Worm (Caenorhabditis elegans): ENCODE measurements around the gene pkc-3.

Gene pkc-3

ce11 chrII:5426470-5426869 is 46.6 kb downstream of the pkc-3 start:
- TF ChIP-seq lsy-12 (tag; optimal IDR thresholded peaks at IDR 0.05) (no peak), elt-2 (tag; optimal IDR thresholded peaks at IDR 0.05) (peak; percentile 61)

- TF ChIP-seq nhr-25 (tag; optimal IDR thresholded peaks at IDR 0.05) = peak; percentile 7
- no peak for TF ChIP-seq ZK546.5 (tag; optimal IDR thresholded peaks at IDR 0.05)
- TF ChIP-seq elt-2 (tag; optimal IDR thresholded peaks at IDR 0.05) = peak; percentile 49
- no peak for TF ChIP-seq nhr-77 (tag; optimal IDR thresholded peaks at IDR 0.05)
- TF ChIP-seq lin-39 (tag; optimal IDR thresholded peaks at IDR 0.05) = no peak
- TF ChIP-seq pqm-1 (tag; optimal IDR thresholded peaks at IDR 0.05) = no peak
- TF ChIP-seq snpc-4 (tag; optimal IDR thresholded peaks at IDR 0.05) = peak; percentile 41
- TF ChIP-seq ama-1 (optimal IDR thresholded peaks at IDR 0.05) = no peak
- no peak for TF ChIP-seq tbx-2 (tag; optimal IDR thresholded peaks at IDR 0.05)
- TF ChIP-seq unc-39 (tag; optimal IDR thresholded peaks at IDR 0.05) = no peak
- TF ChIP-seq nhr-43 (tag; optimal IDR thresholded peaks at IDR 0.05; ENCODE audit: poor library complexity, severe bottlenecking) = no peak
- no peak for TF ChIP-seq ztf-4 (tag; optimal IDR thresholded peaks at IDR 0.05)
- no peak for TF ChIP-seq daf-12 (tag; optimal IDR thresholded peaks at IDR 0.05)
- no peak for TF ChIP-seq nhr-67 (tag; optimal IDR thresholded peaks at IDR 0.05)
- no peak for TF ChIP-seq elt-1 (tag; optimal IDR thresholded peaks at IDR 0.05)
- no peak for TF ChIP-seq nhr-76 (tag; optimal IDR thresholded peaks at IDR 0.05)
- TF ChIP-seq ztf-11 (tag; optimal IDR thresholded peaks at IDR 0.05) = no peak
- no peak for TF ChIP-seq eor-1 (tag; optimal IDR thresholded peaks at IDR 0.05)
- no peak for TF ChIP-seq unc-62 (GFP tag; optimal IDR thresholded peaks at IDR 0.05)
- no peak for TF ChIP-seq nhr-12 (tag; optimal IDR thresholded peaks at IDR 0.05)
- no peak for TF ChIP-seq pha-4 (tag; optimal IDR thresholded peaks at IDR 0.05)
- TF ChIP-seq zag-1 (tag; optimal IDR thresholded peaks at IDR 0.05) = no peak
- TF ChIP-seq nfya-1 (tag; optimal IDR thresholded peaks at IDR 0.05; ENCODE audit: insufficient read depth) = peak; percentile 31
- TF ChIP-seq nhr-23 (tag; optimal IDR thresholded peaks at IDR 0.05) = no peak
- no peak for TF ChIP-seq lsy-12 (tag; optimal IDR thresholded peaks at IDR 0.05)
- no peak for TF ChIP-seq skn-1 (tag; optimal IDR thresholded peaks at IDR 0.05)
- TF ChIP-seq fkh-10 (GFP tag; optimal IDR thresholded peaks at IDR 0.05) = no peak
- TF ChIP-seq ceh-28 (tag; optimal IDR thresholded peaks at IDR 0.05) = no peak
- TF ChIP-seq elt-3 (tag; optimal IDR thresholded peaks at IDR 0.05) = no peak
- no peak for TF ChIP-seq mdl-1 (tag; optimal IDR thresholded peaks at IDR 0.05)
- TF ChIP-seq aly-2 (tag; optimal IDR thresholded peaks at IDR 0.05) = no peak
- TF ChIP-seq hmg-11 (tag; optimal IDR thresholded peaks at IDR 0.05) = peak; percentile 22
- TF ChIP-seq ceh-16 (tag; optimal IDR thresholded peaks at IDR 0.05) = no peak
- TF ChIP-seq nhr-237 (tag; optimal IDR thresholded peaks at IDR 0.05) = no peak
- TF ChIP-seq nhr-11 (tag; optimal IDR thresholded peaks at IDR 0.05) = no peak
- TF ChIP-seq nhr-28 (tag; optimal IDR thresholded peaks at IDR 0.05) = no peak
- TF ChIP-seq ceh-82 (tag; optimal IDR thresholded peaks at IDR 0.05) = no peak
- peak; percentile 28 for TF ChIP-seq lin-15B (tag; optimal IDR thresholded peaks at IDR 0.05)
- TF ChIP-seq ceh-9 (tag; optimal IDR thresholded peaks at IDR 0.05) = no peak
- TF ChIP-seq egl-27 (tag; optimal IDR thresholded peaks at IDR 0.05) = no peak
Observed at ce11 chrII:5429522-5430257, 49.9 kb downstream of the pkc-3 start, which contains the start of the genes F07F6.4 and F07F6.2. Gene F07F6.4 (minus strand): TSS chrII:5429572. Gene F07F6.2 (plus strand): TSS chrII:5430207.

ce11 chrII:5433069-5433468 is 53.2 kb downstream of the pkc-3 start, which contains the start of gene srx-114:
Gene srx-114 (minus strand): TSS chrII:5433169.
- TF ChIP-seq nhr-237 (tag; optimal IDR thresholded peaks at IDR 0.05) (no peak), daf-12 (tag; optimal IDR thresholded peaks at IDR 0.05) (no peak), nhr-77 (tag; optimal IDR thresholded peaks at IDR 0.05) (no peak), skn-1 (tag; optimal IDR thresholded peaks at IDR 0.05) (no peak), mml-1 (tag; optimal IDR thresholded peaks at IDR 0.05) (no peak), hmg-11 (tag; optimal IDR thresholded peaks at IDR 0.05) (no peak), ztf-4 (tag; optimal IDR thresholded peaks at IDR 0.05) (no peak), lin-15B (tag; optimal IDR thresholded peaks at IDR 0.05) (no peak), nhr-28 (tag; optimal IDR thresholded peaks at IDR 0.05) (no peak), aly-2 (tag; optimal IDR thresholded peaks at IDR 0.05) (no peak), nhr-67 (tag; optimal IDR thresholded peaks at IDR 0.05) (no peak), elt-1 (tag; optimal IDR thresholded peaks at IDR 0.05) (no peak), ceh-9 (tag; optimal IDR thresholded peaks at IDR 0.05) (no peak), ceh-16 (tag; optimal IDR thresholded peaks at IDR 0.05) (no peak), ztf-11 (tag; optimal IDR thresholded peaks at IDR 0.05) (no peak), ama-1 (optimal IDR thresholded peaks at IDR 0.05) (no peak), ceh-82 (tag; optimal IDR thresholded peaks at IDR 0.05) (no peak), elt-3 (tag; optimal IDR thresholded peaks at IDR 0.05) (no peak)
